Worm (Caenorhabditis elegans) whole organism, mixed stage, embryonic: ENCODE data around the gene F54D10.5.
"Not testable (repeated sequence)": the region's sequence is repeated elsewhere in the genome, so short reads cannot be mapped to it uniquely, and the experiment has no call there.

Experiments
- blmp-1 ChIP-seq: fragments of 150-350 bp; optimal IDR thresholded peaks from 2 replicates; lab custom pipeline; 2014; ENCODE audit warnings: missing biosample characterization, missing genetic modification characterization
- ceh-43 ChIP-seq: fragments of 200-800 bp; sonication (Bioruptor generic); optimal IDR thresholded peaks from 2 replicates; lab custom pipeline; 2018; ENCODE audit warnings: mild to moderate bottlenecking, missing genetic modification characterization, moderate library complexity, missing compliant biosample characterization
- ceh-83 ChIP-seq: fragments of 200-800 bp; sonication (Bioruptor generic); optimal IDR thresholded peaks from 2 replicates; lab custom pipeline; 2018; ENCODE audit warnings: mild to moderate bottlenecking, missing genetic modification characterization, missing compliant biosample characterization
- ces-1 ChIP-seq: fragments of 150-350 bp; optimal IDR thresholded peaks from 2 replicates; lab custom pipeline; 2014; ENCODE audit warnings: missing biosample characterization, missing genetic modification reagents, missing genetic modification characterization
- cnd-1 ChIP-seq: fragments of 200-800 bp; sonication (Bioruptor generic); optimal IDR thresholded peaks from 2 replicates; lab custom pipeline; 2018; ENCODE audit warnings: mild to moderate bottlenecking, missing genetic modification characterization, missing compliant biosample characterization
- elt-1 ChIP-seq: sonication (generic microtip); optimal IDR thresholded peaks from 2 replicates; lab custom pipeline; 2017; ENCODE audit warnings: missing genetic modification characterization, mild to moderate bottlenecking, missing compliant biosample characterization, antibody characterized with exemption, moderate library complexity, borderline replicate concordance; ENCODE audit not compliant: insufficient read depth
- elt-3 ChIP-seq: fragments of 150-350 bp; optimal IDR thresholded peaks from 2 replicates; lab custom pipeline; 2014; ENCODE audit warnings: missing biosample characterization, missing genetic modification characterization
- ham-2 ChIP-seq: fragments of 200-800 bp; sonication (Bioruptor generic); optimal IDR thresholded peaks from 2 replicates; lab custom pipeline; 2018; ENCODE audit warnings: mild to moderate bottlenecking, missing genetic modification characterization, missing compliant biosample characterization
- hlh-1 ChIP-seq: fragments of 150-350 bp; optimal IDR thresholded peaks from 2 replicates; lab custom pipeline; 2014; ENCODE audit warnings: missing biosample characterization, missing genetic modification reagents, missing genetic modification characterization
- lin-13 ChIP-seq: fragments of 150-350 bp; optimal IDR thresholded peaks from 2 replicates; lab custom pipeline; 2014; ENCODE audit warnings: missing biosample characterization, missing genetic modification characterization
- lsy-2 ChIP-seq: fragments of 150-350 bp; optimal IDR thresholded peaks from 2 replicates; lab custom pipeline; 2014; ENCODE audit warnings: missing biosample characterization, missing genetic modification characterization
- nhr-12 ChIP-seq: fragments of 150-350 bp; optimal IDR thresholded peaks from 2 replicates; lab custom pipeline; 2014; ENCODE audit warnings: missing biosample characterization, missing genetic modification characterization
- nhr-2 ChIP-seq: fragments of 150-350 bp; optimal IDR thresholded peaks from 2 replicates; lab custom pipeline; 2014; ENCODE audit warnings: missing biosample characterization, missing genetic modification characterization
- nhr-237 ChIP-seq: fragments of 150-350 bp; optimal IDR thresholded peaks from 2 replicates; lab custom pipeline; 2014; ENCODE audit warnings: missing biosample characterization, missing genetic modification characterization
- nhr-28 ChIP-seq: fragments of 150-350 bp; optimal IDR thresholded peaks from 2 replicates; lab custom pipeline; 2014; ENCODE audit warnings: missing biosample characterization, missing genetic modification characterization
- nhr-76 ChIP-seq: sonication (generic microtip); optimal IDR thresholded peaks from 2 replicates; lab custom pipeline; 2017; ENCODE audit warnings: missing biosample characterization, missing genetic modification characterization
- sem-2 ChIP-seq: fragments of 200-800 bp; sonication (Bioruptor generic); optimal IDR thresholded peaks from 2 replicates; lab custom pipeline; 2018; ENCODE audit warnings: mild to moderate bottlenecking, missing genetic modification characterization, missing compliant biosample characterization
- snpc-4 ChIP-seq: fragments of 150-350 bp; optimal IDR thresholded peaks from 2 replicates; lab custom pipeline; 2014; ENCODE audit warnings: missing biosample characterization, missing genetic modification characterization
- sptf-1 ChIP-seq: sonication (generic microtip); optimal IDR thresholded peaks from 2 replicates; lab custom pipeline; 2017; ENCODE audit warnings: mild to moderate bottlenecking, missing genetic modification characterization, moderate library complexity, missing compliant biosample characterization
- unc-120 ChIP-seq: sonication (generic microtip); optimal IDR thresholded peaks from 2 replicates; lab custom pipeline; 2017; ENCODE audit warnings: missing genetic modification characterization, missing compliant biosample characterization; ENCODE audit not compliant: poor library complexity, severe bottlenecking
- unc-39 ChIP-seq: fragments of 150-350 bp; optimal IDR thresholded peaks from 2 replicates; lab custom pipeline; 2014; ENCODE audit warnings: missing biosample characterization, missing genetic modification characterization
- zip-8 ChIP-seq: fragments of 150-350 bp; optimal IDR thresholded peaks from 2 replicates; lab custom pipeline; 2014; ENCODE audit warnings: missing biosample characterization, missing genetic modification characterization
- ztf-11 ChIP-seq: fragments of 150-350 bp; optimal IDR thresholded peaks from 2 replicates; lab custom pipeline; 2014; ENCODE audit warnings: missing biosample characterization, missing genetic modification characterization

Gene F54D10.5

DNA sequence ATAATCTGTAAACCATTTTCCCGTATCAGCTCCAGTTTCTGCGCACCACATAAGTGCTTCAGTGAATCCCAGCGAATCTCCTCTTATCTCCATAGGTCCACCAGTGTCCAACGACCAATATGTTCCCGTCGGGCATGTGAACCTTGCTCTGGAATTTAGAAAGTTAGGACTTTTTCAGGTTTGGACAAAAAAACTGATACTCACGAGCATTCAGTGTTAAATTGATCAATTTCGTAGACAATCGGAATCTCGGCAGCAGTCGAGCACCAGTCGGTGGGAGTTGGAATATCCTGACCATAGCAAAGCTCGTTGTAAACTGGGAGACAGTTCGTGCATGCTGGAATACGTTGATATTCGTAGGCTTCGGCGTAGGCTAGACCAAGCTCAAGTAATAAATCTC lies 21.6 kb upstream of the F54D10.5 start:
- TF ChIP-seq ztf-11 (no peak), nhr-2 (tag; lab: Kevin White, UChicago) (no peak), ceh-83 (GFP tag; lab: Kevin White, UChicago) (no peak)

DNA sequence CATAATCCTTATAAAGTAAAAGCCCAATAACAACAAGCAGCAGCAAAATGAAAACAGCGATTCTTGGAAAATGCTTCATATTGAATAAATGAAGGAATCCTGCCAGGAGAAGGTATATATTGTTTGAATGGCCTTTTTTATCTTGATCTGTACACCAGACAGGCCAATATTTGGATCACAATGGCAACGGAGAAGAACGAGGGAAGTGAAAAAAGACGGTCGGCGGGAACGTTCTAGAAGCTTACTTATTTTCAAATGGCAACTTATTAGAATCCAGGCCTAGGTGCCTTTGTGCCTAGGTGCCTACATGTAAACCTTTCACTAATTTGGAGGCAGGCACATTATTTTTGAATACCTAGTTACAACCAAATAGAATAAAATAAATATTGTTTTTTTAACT lies 19.8 kb upstream of the F54D10.5 start, which contains the start of gene F54D10.8:
TSS of gene F54D10.8 (minus strand) at position 101 of the 400 bp plus-strand sequence.
- TF ChIP-seq blmp-1 (tag; lab: Kevin White, UChicago) (no peak), elt-1 (tag; lab: Kevin White, UChicago) (no peak), lin-13 (tag; lab: Kevin White, UChicago) (no peak), nhr-2 (tag; lab: Kevin White, UChicago) (no peak), nhr-12 (no peak), nhr-28 (tag; lab: Kevin White, UChicago) (no peak), ham-2 (GFP tag; lab: Kevin White, UChicago) (no peak)

DNA sequence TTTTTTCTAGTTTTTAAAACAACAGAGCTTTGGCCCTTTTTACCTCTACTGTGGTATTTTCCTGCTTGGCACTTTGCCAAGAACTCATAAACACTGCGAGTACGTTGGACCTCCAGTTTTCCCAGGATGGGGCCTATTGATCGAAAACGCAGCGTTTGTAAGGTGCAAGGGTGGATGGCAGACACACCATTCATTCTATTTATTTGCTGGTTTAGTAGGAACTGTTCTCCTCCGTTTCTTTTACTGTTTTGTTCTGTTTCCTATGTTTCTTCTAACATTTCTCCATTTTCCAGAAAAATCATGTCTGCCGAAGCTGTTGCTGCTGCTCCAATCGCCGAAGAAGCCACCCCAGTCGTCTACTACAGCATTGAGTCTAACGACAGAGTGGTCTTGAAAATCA lies 15.9 kb upstream of the F54D10.5 start, which contains the start of gene skr-15:
TSS of gene skr-15 (plus strand) at position 301 of the 400 bp plus-strand sequence.
- TF ChIP-seq ces-1: no peak
- TF ChIP-seq ceh-43 (GFP tag; lab: Kevin White, UChicago): no peak

DNA sequence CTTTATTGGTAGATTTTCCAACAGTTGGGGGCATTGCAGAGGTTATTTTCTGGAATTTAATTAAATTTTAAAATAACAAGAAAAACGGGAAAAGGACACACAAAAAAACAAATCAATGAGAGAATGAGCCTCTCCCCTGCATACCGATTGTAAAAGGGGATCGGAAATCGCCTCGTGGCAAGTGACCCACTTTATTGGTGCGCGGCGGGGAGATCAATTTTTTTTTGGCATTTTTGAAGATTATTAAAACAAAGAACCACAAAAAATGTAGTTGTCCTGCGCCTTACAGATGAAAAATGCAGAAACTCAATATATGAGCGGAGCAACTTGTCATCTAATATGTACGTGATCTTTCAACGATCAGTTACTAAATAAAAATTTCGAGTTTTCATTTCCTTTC lies 13.3 kb upstream of the F54D10.5 start, which contains the start of gene F54D10.7:
TSS of gene F54D10.7 (minus strand) at position 49 of the 400 bp plus-strand sequence.
- no peak for TF ChIP-seq sem-2 (GFP tag; lab: Kevin White, UChicago)
- TF ChIP-seq ceh-83 (GFP tag; lab: Kevin White, UChicago): no peak
- no peak for TF ChIP-seq unc-120 (tag; lab: Kevin White, UChicago)
- no peak for TF ChIP-seq ham-2 (GFP tag; lab: Kevin White, UChicago)
- TF ChIP-seq nhr-76 (tag; lab: Kevin White, UChicago): no peak
- no peak for TF ChIP-seq elt-1 (tag; lab: Kevin White, UChicago)
- TF ChIP-seq nhr-12: no peak
- TF ChIP-seq nhr-237 (tag; lab: Kevin White, UChicago): no peak
- TF ChIP-seq sptf-1 (tag; lab: Kevin White, UChicago): no peak
- TF ChIP-seq lin-13 (tag; lab: Kevin White, UChicago): no peak

DNA sequence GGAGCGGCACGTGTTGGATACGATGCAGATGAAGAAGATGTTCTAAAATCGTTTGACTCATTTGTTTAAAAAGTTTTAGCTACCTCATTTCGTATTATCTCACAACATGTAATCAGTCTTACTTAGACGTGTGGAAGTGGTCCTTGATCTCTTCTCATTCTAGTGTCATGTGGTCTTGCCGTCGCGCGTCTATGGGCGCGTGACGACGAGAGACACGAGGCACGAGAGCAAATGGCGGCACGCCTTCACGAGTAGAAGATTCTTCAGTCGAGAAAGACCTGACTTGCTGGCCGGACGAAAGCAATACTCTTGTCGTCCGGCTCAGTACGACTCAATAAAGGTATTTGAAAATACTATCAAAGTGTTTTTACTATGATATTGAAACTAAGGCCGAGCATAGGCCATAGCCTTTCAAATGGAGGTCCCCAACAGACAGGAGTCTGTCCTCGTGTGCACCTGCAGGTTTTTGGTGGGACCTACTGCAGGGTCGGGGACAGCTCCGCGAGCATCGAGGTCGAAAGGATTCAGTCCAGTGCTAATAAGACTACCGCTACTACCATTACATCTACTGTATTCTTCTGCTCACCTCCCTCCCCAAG lies 8.4 kb upstream of the F54D10.5 start, which contains the start of gene fbxa-24:
TSS of gene fbxa-24 (plus strand) at position 276 of the 599 bp plus-strand sequence.
- not testable (repeated sequence) for TF ChIP-seq blmp-1, nhr-237, unc-39 (tag; lab: Kevin White, UChicago)

DNA sequence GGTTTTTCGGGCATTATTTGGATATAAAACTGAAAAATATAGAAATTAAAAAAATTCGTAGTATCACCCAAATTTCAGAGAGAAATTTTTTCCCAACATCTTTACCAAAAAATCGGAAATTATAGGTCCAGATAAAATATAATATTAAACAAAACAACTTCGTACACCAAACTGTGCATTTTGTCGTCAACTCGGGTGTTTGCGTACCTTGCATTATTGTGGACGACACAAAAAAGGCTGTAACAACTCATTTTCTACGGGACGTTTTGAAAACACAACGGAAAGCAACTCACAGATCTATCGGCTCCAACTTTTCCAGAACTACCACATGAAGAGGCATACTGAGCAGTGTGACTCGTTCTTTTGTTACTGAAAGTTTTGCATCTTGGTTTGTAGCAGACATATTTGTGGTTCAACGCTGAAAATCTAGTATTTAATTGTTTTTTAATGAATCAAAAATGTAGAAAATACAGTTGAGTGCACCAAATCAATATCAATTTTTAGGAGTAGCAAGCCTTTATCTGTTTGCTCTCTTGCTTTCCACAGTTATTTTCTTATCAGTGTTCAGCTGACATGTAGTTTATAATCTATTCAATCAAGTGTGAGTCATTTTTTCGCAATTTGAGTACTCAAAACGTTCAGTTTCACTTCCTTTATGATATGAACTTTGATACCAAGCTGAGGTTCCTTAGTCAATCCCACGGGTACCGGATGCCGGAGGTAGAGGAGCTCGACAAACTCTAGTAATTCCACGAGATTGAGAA lies 7.7 kb upstream of the F54D10.5 start:
- TF ChIP-seq nhr-12 (no peak), blmp-1 (tag; lab: Kevin White, UChicago) (no peak), elt-1 (tag; lab: Kevin White, UChicago) (no peak), zip-8 (tag; lab: Kevin White, UChicago) (no peak), sptf-1 (tag; lab: Kevin White, UChicago) (no peak), cnd-1 (tag; lab: Kevin White, UChicago) (no peak), unc-39 (tag; lab: Kevin White, UChicago) (no peak), unc-120 (tag; lab: Kevin White, UChicago) (no peak), elt-3 (tag; lab: Kevin White, UChicago) (no peak), nhr-2 (tag; lab: Kevin White, UChicago) (no peak), lsy-2 (tag; lab: Kevin White, UChicago) (no peak)

DNA sequence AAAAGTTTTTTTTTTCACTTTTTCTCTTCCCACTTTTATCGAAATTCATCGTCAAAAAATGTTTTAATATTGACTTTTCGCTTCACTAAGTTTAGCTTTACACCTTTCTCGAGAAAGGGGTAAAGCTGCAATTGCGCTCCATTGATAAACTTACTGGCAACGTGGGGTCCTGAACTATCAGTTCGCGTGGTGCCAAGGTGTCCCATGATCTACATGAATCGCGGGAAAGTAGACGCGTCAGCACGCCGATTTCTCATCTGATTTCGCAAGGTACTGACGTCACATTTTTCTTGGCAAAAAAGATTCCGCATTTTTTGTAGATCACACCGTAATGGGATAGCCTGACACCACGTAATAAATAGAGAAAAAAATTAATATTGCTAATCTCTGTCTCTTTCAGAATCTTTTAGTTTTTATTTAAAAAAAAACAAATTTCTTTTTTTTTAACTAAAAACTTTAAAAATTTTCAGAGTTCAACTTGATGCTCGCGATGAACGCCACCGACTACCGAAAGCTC lies 3.9 kb upstream of the F54D10.5 start, which contains the start of gene lido-15:
TSS of gene lido-15 (plus strand) at position 467 of the 517 bp plus-strand sequence.
- TF ChIP-seq elt-3 (tag; lab: Kevin White, UChicago): no peak
- TF ChIP-seq elt-1 (tag; lab: Kevin White, UChicago): no peak
- TF ChIP-seq hlh-1: no peak
- no peak for TF ChIP-seq snpc-4 (tag; lab: Kevin White, UChicago)
- TF ChIP-seq ztf-11: no peak
